Worm (Caenorhabditis elegans) whole organism, midembryonic: ENCODE data around the gene F32B6.4.

Experiments used
- flt-1 ChIP-seq: fragments of 200-800 bp; sonication (Bioruptor generic); IDR thresholded peaks from 2 replicates; pipeline ENCODE4 v1.3.6; 2022; ENCODE audit warnings: missing genetic modification characterization, missing compliant biosample characterization
- med-1 ChIP-seq: sonication (generic microtip); optimal IDR thresholded peaks from 2 replicates; lab custom pipeline; 2017; ENCODE audit warnings: missing genetic modification characterization, mild to moderate bottlenecking, missing compliant biosample characterization, antibody characterized with exemption, missing genetic modification reagents; ENCODE audit not compliant: insufficient read depth
- ztf-29 ChIP-seq: fragments of 200-800 bp; sonication (Bioruptor generic); IDR thresholded peaks from 2 replicates; pipeline ENCODE4 v1.3.6; 2022; ENCODE audit warnings: missing genetic modification reagents, missing genetic modification characterization, missing compliant biosample characterization

DNA sequence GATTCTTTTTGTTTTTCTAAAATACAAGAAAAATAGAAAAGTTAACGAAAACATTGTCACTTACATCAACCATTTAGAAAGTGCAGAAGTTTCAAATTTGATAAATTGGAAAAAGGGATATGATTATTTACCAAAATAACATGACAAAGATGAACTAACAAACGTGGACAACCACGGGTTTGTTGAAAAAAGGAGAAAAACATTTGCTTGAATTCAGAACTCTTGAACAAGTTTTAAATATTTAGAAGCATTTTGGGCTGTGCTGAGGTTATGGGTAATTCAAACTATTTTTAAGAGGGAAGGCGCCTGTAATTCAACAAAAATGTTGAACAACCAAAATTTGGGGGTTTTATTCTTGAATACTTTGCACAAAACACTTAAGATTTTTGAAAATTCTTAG, 2.0 kb downstream of the F32B6.4 start, which contains the start of gene ttbk-3:
- no peak for TF ChIP-seq flt-1 (GFP tag; lab: Robert Waterston, UW)
- TF ChIP-seq ztf-29, result no peak
- no peak for TF ChIP-seq med-1 (GFP tag; lab: Kevin White, UChicago)
